Worm (Caenorhabditis elegans) whole organism, L4/young adult: ENCODE data around the gene rrp-8.

ENCODE experiments used
- W03F9.2 ChIP-seq: fragments of 150-350 bp; optimal IDR thresholded peaks from 2 replicates; lab custom pipeline; 2014; ENCODE audit warnings: missing biosample characterization, missing genetic modification characterization
- dao-5 ChIP-seq: sonication (generic microtip); optimal IDR thresholded peaks from 2 replicates; lab custom pipeline; 2016; ENCODE audit warnings: missing genotype, missing genetic modification characterization, moderate library complexity, missing compliant biosample characterization
- him-1 ChIP-seq: sonication (generic microtip); optimal IDR thresholded peaks from 2 replicates; lab custom pipeline; 2016; ENCODE audit warnings: missing genotype, missing genetic modification reagents, missing genetic modification characterization, missing compliant biosample characterization

ce11 chrIV:428869-429268 is 32.5 kb downstream of the rrp-8 start, which contains the start of gene Y66H1A.5:
- TF ChIP-seq dao-5 (no peak), W03F9.2 (no peak), him-1 (tag; lab: Kevin White, UChicago) (no peak)
